Worm (Caenorhabditis elegans) whole organism, late embryonic: ENCODE data around the gene cpt-3.

Experiments used
- C08G9.2 ChIP-seq: sonication (generic microtip); optimal IDR thresholded peaks from 2 replicates; lab custom pipeline; 2016; ENCODE audit warnings: mild to moderate bottlenecking, missing genetic modification characterization, moderate library complexity, missing compliant biosample characterization
- C38D4.7 ChIP-seq: fragments of 200-800 bp; sonication (Bioruptor generic); optimal IDR thresholded peaks from 2 replicates; lab custom pipeline; 2018; ENCODE audit warnings: mild to moderate bottlenecking, missing genetic modification characterization, moderate library complexity, missing compliant biosample characterization
- F13H6.1 ChIP-seq: sonication (generic microtip); optimal IDR thresholded peaks from 2 replicates; lab custom pipeline; 2016; ENCODE audit warnings: missing genetic modification characterization, missing compliant biosample characterization
- K09A11.1 ChIP-seq: sonication (generic microtip); optimal IDR thresholded peaks from 2 replicates; lab custom pipeline; 2017; ENCODE audit warnings: antibody characterized with exemption, mild to moderate bottlenecking, missing genetic modification characterization, missing compliant biosample characterization; ENCODE audit not compliant: insufficient read depth
- T23F11.4 ChIP-seq: fragments of 200-800 bp; sonication (Bioruptor generic); optimal IDR thresholded peaks from 2 replicates; lab custom pipeline; 2018; ENCODE audit warnings: mild to moderate bottlenecking, missing genetic modification characterization, missing compliant biosample characterization
- ahr-1 ChIP-seq: sonication (generic microtip); optimal IDR thresholded peaks from 2 replicates; lab custom pipeline; 2016; ENCODE audit warnings: missing genetic modification characterization, missing compliant biosample characterization
- ama-1 ChIP-seq: fragments of 150-350 bp; optimal IDR thresholded peaks from 2 replicates; lab custom pipeline; 2014
- ceh-14 ChIP-seq: sonication (generic microtip); optimal IDR thresholded peaks from 2 replicates; lab custom pipeline; 2016; ENCODE audit warnings: missing genotype, missing genetic modification characterization, missing compliant biosample characterization
- ceh-18 ChIP-seq: sonication (generic microtip); optimal IDR thresholded peaks from 2 replicates; lab custom pipeline; 2016; ENCODE audit warnings: missing genetic modification characterization, missing compliant biosample characterization
- ceh-19 ChIP-seq: fragments of 200-800 bp; sonication (Bioruptor generic); optimal IDR thresholded peaks from 2 replicates; lab custom pipeline; 2018; ENCODE audit warnings: mild to moderate bottlenecking, missing genetic modification characterization, missing compliant biosample characterization
- ceh-22 ChIP-seq: sonication (generic microtip); optimal IDR thresholded peaks from 2 replicates; lab custom pipeline; 2017; ENCODE audit warnings: missing biosample characterization, missing genetic modification characterization
- ceh-24 ChIP-seq: sonication (generic microtip); optimal IDR thresholded peaks from 2 replicates; lab custom pipeline; 2016; ENCODE audit warnings: mild to moderate bottlenecking, missing genetic modification characterization, missing compliant biosample characterization
- ceh-30 ChIP-seq: fragments of 150-350 bp; optimal IDR thresholded peaks from 2 replicates; lab custom pipeline; 2014; ENCODE audit warnings: missing biosample characterization, missing genetic modification characterization
- ceh-31 ChIP-seq: sonication (generic microtip); optimal IDR thresholded peaks from 2 replicates; lab custom pipeline; 2016; ENCODE audit warnings: missing genetic modification characterization, missing compliant biosample characterization
- ceh-34 ChIP-seq: sonication (generic microtip); optimal IDR thresholded peaks from 2 replicates; lab custom pipeline; 2016; ENCODE audit warnings: mild to moderate bottlenecking, missing genetic modification characterization, missing compliant biosample characterization
- ceh-48 ChIP-seq: sonication (generic microtip); optimal IDR thresholded peaks from 2 replicates; lab custom pipeline; 2016; ENCODE audit warnings: missing genetic modification characterization, inconsistent platforms, missing compliant biosample characterization
- ceh-9 ChIP-seq: sonication (generic microtip); optimal IDR thresholded peaks from 2 replicates; lab custom pipeline; 2016; ENCODE audit warnings: mild to moderate bottlenecking, missing genetic modification characterization, inconsistent platforms, missing compliant biosample characterization
- che-1 ChIP-seq: sonication (generic microtip); optimal IDR thresholded peaks from 2 replicates; lab custom pipeline; 2016; ENCODE audit warnings: mild to moderate bottlenecking, missing genetic modification characterization, missing compliant biosample characterization
- dmd-4 ChIP-seq: sonication (generic microtip); optimal IDR thresholded peaks from 2 replicates; lab custom pipeline; 2016; ENCODE audit warnings: borderline replicate concordance, missing genetic modification characterization, missing compliant biosample characterization
- elt-2 ChIP-seq: sonication (generic microtip); optimal IDR thresholded peaks from 2 replicates; lab custom pipeline; 2016; ENCODE audit warnings: missing genetic modification reagents, missing genetic modification characterization, missing compliant biosample characterization
- fax-1 ChIP-seq: sonication (generic microtip); optimal IDR thresholded peaks from 2 replicates; lab custom pipeline; 2016; ENCODE audit warnings: missing genotype, missing genetic modification characterization, missing compliant biosample characterization
- fkh-10 ChIP-seq: fragments of 150-350 bp; optimal IDR thresholded peaks from 2 replicates; lab custom pipeline; 2014; ENCODE audit warnings: missing biosample characterization, missing genetic modification reagents, missing genetic modification characterization
- fkh-6 ChIP-seq: sonication (generic microtip); optimal IDR thresholded peaks from 2 replicates; lab custom pipeline; 2016; ENCODE audit warnings: missing genetic modification characterization, missing compliant biosample characterization
- hlh-30 ChIP-seq: sonication (generic microtip); optimal IDR thresholded peaks from 2 replicates; lab custom pipeline; 2017; ENCODE audit warnings: antibody characterized with exemption, missing genetic modification characterization, missing compliant biosample characterization; ENCODE audit not compliant: insufficient read depth
- hlh-6 ChIP-seq: sonication (generic microtip); optimal IDR thresholded peaks from 2 replicates; lab custom pipeline; 2016; ENCODE audit warnings: missing genotype, missing genetic modification characterization, missing compliant biosample characterization
- hlh-8 ChIP-seq: sonication (generic microtip); optimal IDR thresholded peaks from 2 replicates; lab custom pipeline; 2016; ENCODE audit warnings: missing genotype, missing genetic modification characterization, missing compliant biosample characterization
- lin-11 ChIP-seq: fragments of 200-800 bp; sonication (Bioruptor generic); optimal IDR thresholded peaks from 2 replicates; lab custom pipeline; 2018; ENCODE audit warnings: mild to moderate bottlenecking, missing genetic modification characterization, missing compliant biosample characterization
- madf-2 ChIP-seq: sonication (generic microtip); optimal IDR thresholded peaks from 2 replicates; lab custom pipeline; 2017; ENCODE audit warnings: missing genetic modification characterization, missing compliant biosample characterization
- nfya-1 ChIP-seq: sonication (generic microtip); optimal IDR thresholded peaks from 2 replicates; lab custom pipeline; 2017; ENCODE audit warnings: missing genetic modification characterization, mild to moderate bottlenecking, missing compliant biosample characterization, antibody characterized with exemption, moderate library complexity
- odd-2 ChIP-seq: sonication (generic microtip); optimal IDR thresholded peaks from 2 replicates; lab custom pipeline; 2017; ENCODE audit warnings: antibody characterized with exemption, mild to moderate bottlenecking, missing genetic modification characterization, missing compliant biosample characterization
- pag-3 ChIP-seq: sonication (generic microtip); optimal IDR thresholded peaks from 2 replicates; lab custom pipeline; 2016; ENCODE audit warnings: missing compliant biosample characterization, missing genetic modification characterization, borderline replicate concordance
- pqm-1 ChIP-seq: sonication (generic microtip); optimal IDR thresholded peaks from 2 replicates; lab custom pipeline; 2016; ENCODE audit warnings: missing genetic modification characterization, missing compliant biosample characterization
- pros-1 ChIP-seq: fragments of 150-350 bp; optimal IDR thresholded peaks from 2 replicates; lab custom pipeline; 2014; ENCODE audit warnings: missing biosample characterization, missing genetic modification reagents, missing genetic modification characterization
- ref-2 ChIP-seq: sonication (generic microtip); optimal IDR thresholded peaks from 2 replicates; lab custom pipeline; 2016; ENCODE audit warnings: missing genetic modification characterization, missing compliant biosample characterization
- rnt-1 ChIP-seq: sonication (generic microtip); optimal IDR thresholded peaks from 2 replicates; lab custom pipeline; 2016; ENCODE audit warnings: missing genetic modification characterization, missing compliant biosample characterization
- sdc-2 ChIP-seq: sonication (generic microtip); optimal IDR thresholded peaks from 2 replicates; lab custom pipeline; 2016; ENCODE audit warnings: missing genotype, missing genetic modification characterization, missing compliant biosample characterization
- sox-2 ChIP-seq: fragments of 200-800 bp; sonication (Bioruptor generic); IDR thresholded peaks from 2 replicates; pipeline ENCODE4 v1.3.6; 2022; ENCODE audit warnings: missing genetic modification reagents, missing genetic modification characterization, missing compliant biosample characterization
- tbx-2 ChIP-seq: sonication (generic microtip); optimal IDR thresholded peaks from 2 replicates; lab custom pipeline; 2016; ENCODE audit warnings: missing genetic modification characterization, missing compliant biosample characterization
- tbx-7 ChIP-seq: sonication (generic microtip); optimal IDR thresholded peaks from 2 replicates; lab custom pipeline; 2016; ENCODE audit warnings: missing genotype, missing genetic modification characterization, missing compliant biosample characterization
- unc-3 ChIP-seq, 2 experiments: fragments of 200-800 bp in 1 of 2; sonication (Bioruptor generic) in 1 of 2; sonication (generic microtip) in 1 of 2; conservative IDR thresholded peaks in 1 of 2; optimal IDR thresholded peaks in 1 of 2; 2 replicates each; pipeline versions ENCODE4 v1.3.6 to Lab custom; 2016 to 2022; ENCODE audit warnings: missing compliant biosample characterization in 2 of 2, missing genetic modification characterization in 2 of 2, missing genetic modification reagents in 1 of 2
- unc-42 ChIP-seq: sonication (generic microtip); optimal IDR thresholded peaks from 2 replicates; lab custom pipeline; 2016; ENCODE audit warnings: missing genotype, missing genetic modification characterization, missing compliant biosample characterization
- unc-55 ChIP-seq: sonication (generic microtip); optimal IDR thresholded peaks from 2 replicates; lab custom pipeline; 2017; ENCODE audit warnings: missing biosample characterization, missing genetic modification reagents, missing genetic modification characterization
- unc-86 ChIP-seq: sonication (generic microtip); optimal IDR thresholded peaks from 2 replicates; lab custom pipeline; 2016; ENCODE audit warnings: missing genetic modification characterization, missing compliant biosample characterization

cpt-3 gene

DNA sequence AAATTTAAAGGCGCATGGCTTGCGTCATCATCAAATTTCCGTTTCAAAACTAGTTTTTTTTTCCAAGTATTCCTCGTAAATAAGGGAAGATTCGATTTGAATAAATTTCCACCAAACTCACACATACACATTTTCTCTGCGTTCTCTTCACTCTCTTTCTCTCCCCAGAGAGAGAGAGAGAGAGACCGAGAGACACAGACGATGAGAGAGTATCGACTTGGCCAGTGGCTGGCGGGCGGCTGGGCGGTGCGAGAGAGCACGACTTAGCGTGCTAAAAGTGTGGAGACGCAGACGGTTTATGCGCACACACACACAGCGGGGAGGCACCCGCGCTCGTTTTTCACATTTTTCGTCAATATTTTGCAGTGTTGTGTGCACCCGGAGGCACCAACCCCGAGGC, 18.2 kb downstream of the cpt-3 start:
- peak; percentile 57 for TF ChIP-seq ceh-14 (tag; lab: Kevin White, UChicago)
- TF ChIP-seq ama-1 (lab: Kevin White, UChicago) = no peak
- peak; percentile 23 for TF ChIP-seq fkh-6 (tag; lab: Kevin White, UChicago)
- peak; percentile 76 for TF ChIP-seq ceh-18 (tag; lab: Kevin White, UChicago)
- no peak for TF ChIP-seq pag-3
- peak; percentile 43 for TF ChIP-seq unc-55 (GFP tag; lab: Kevin White, UChicago)
- peak; percentile 19 for TF ChIP-seq elt-2 (tag; lab: Kevin White, UChicago)
- no peak for TF ChIP-seq sdc-2 (tag; lab: Kevin White, UChicago)
- peak; percentile 41 for TF ChIP-seq hlh-30 (tag; lab: Kevin White, UChicago)
- TF ChIP-seq pros-1 (tag; lab: Kevin White, UChicago) = peak; percentile 18
- TF ChIP-seq ceh-22 = no peak
- no peak for TF ChIP-seq hlh-6 (tag; lab: Kevin White, UChicago)
- no peak for TF ChIP-seq madf-2
- TF ChIP-seq ceh-31 (tag; lab: Kevin White, UChicago) = peak; percentile 69
- no peak for TF ChIP-seq F13H6.1 (tag; lab: Kevin White, UChicago)
- TF ChIP-seq ref-2 = peak; percentile 92
- peak; percentile 97 for TF ChIP-seq unc-42 (tag; lab: Kevin White, UChicago)
- TF ChIP-seq ahr-1 (tag; lab: Kevin White, UChicago) = no peak
- TF ChIP-seq ceh-48 (tag; lab: Kevin White, UChicago) = peak; percentile 95
- peak; percentile 97 for TF ChIP-seq nfya-1 (tag; lab: Kevin White, UChicago)
- peak; percentile 62 for TF ChIP-seq tbx-2 (tag; lab: Kevin White, UChicago)
- no peak for TF ChIP-seq pqm-1 (tag; lab: Kevin White, UChicago)
- peak; percentile 35 for TF ChIP-seq unc-86 (tag; lab: Kevin White, UChicago)
- peak; percentile 71 for TF ChIP-seq ceh-34 (tag; lab: Kevin White, UChicago)
- no peak for TF ChIP-seq unc-3 (GFP tag; conservative IDR thresholded peaks at IDR 0.05; lab: Robert Waterston, UW)
- TF ChIP-seq unc-3 (tag; optimal IDR thresholded peaks at IDR 0.05; lab: Kevin White, UChicago) = no peak
- peak; percentile 50 for TF ChIP-seq ceh-19 (GFP tag; lab: Kevin White, UChicago)
- TF ChIP-seq ceh-30 (tag; lab: Kevin White, UChicago) = no peak
- TF ChIP-seq sox-2 (GFP tag; lab: Robert Waterston, UW) = no peak
- no peak for TF ChIP-seq lin-11 (tag; lab: Kevin White, UChicago)
- TF ChIP-seq rnt-1 (tag; lab: Kevin White, UChicago) = peak; percentile 15

DNA sequence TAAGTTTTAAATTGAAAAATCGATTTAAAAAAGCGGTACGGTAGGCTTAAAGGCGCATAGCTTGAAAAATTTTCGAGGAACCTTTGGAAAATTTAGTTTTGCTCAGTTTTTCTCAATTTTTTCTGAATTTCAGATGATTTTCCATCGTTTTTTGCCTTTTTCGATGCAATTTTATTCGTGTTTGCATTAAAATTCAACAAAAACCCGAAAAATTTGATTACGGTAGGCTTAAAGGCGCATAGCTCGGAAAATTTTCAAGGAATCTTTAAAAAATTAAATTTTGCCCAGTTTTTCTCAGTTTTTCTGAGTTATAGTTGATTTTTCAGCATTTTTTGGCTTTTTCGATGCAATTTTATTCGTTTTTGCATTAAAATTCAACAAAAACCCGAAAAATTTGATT, 18.7 kb downstream of the cpt-3 start:
- TF ChIP-seq tbx-7 (tag; lab: Kevin White, UChicago) (no peak), C08G9.2 (tag; lab: Kevin White, UChicago) (no peak), K09A11.1 (tag; lab: Kevin White, UChicago) (no peak), T23F11.4 (no peak), elt-2 (tag; lab: Kevin White, UChicago) (no peak), fax-1 (tag; lab: Kevin White, UChicago) (no peak), ceh-24 (tag; lab: Kevin White, UChicago) (no peak), rnt-1 (tag; lab: Kevin White, UChicago) (no peak), hlh-8 (no peak), che-1 (tag; lab: Kevin White, UChicago) (no peak), fkh-10 (no peak)

DNA sequence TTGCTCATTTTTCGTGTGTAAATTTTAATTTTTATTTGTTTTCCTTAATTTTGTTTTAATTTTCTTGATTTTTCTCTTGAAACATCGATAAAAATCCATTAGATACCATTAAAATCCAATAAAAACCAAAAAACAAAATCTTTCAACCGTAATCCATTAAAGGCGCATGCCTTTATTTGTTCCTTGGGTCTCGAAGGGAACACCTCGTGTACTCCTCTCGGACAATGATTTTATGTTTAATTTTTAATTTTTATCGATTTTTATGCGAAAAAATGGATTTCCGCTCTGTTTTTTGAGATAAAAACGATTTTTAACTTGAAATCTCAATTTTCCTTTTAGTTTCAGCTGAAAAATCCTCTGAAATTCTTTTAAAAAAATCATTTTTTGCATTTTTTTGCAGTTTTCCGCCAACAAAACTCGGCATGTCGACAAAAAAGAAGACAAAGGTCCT, 19.3 kb downstream of the cpt-3 start, which contains the start of gene ppk-2:
Gene ppk-2 (plus strand): TSS at position 401 of the 451 bp plus-strand sequence.
- no peak for TF ChIP-seq lin-11 (tag; lab: Kevin White, UChicago)
- TF ChIP-seq ceh-9 (tag; lab: Kevin White, UChicago) = no peak
- no peak for TF ChIP-seq C08G9.2 (tag; lab: Kevin White, UChicago)
- TF ChIP-seq ref-2 = no peak
- TF ChIP-seq ceh-30 (tag; lab: Kevin White, UChicago) = no peak
- no peak for TF ChIP-seq ceh-14 (tag; lab: Kevin White, UChicago)
- no peak for TF ChIP-seq dmd-4
- no peak for TF ChIP-seq ceh-48 (tag; lab: Kevin White, UChicago)
- no peak for TF ChIP-seq pag-3
- no peak for TF ChIP-seq K09A11.1 (tag; lab: Kevin White, UChicago)
- no peak for TF ChIP-seq ceh-22
- no peak for TF ChIP-seq hlh-8
- TF ChIP-seq hlh-6 (tag; lab: Kevin White, UChicago) = no peak
- no peak for TF ChIP-seq odd-2 (tag; lab: Kevin White, UChicago)
- TF ChIP-seq C38D4.7 (GFP tag; lab: Kevin White, UChicago) = no peak
- no peak for TF ChIP-seq ama-1 (lab: Kevin White, UChicago)
- TF ChIP-seq sox-2 (GFP tag; lab: Robert Waterston, UW) = no peak
- TF ChIP-seq nfya-1 (tag; lab: Kevin White, UChicago) = no peak
- TF ChIP-seq ceh-24 (tag; lab: Kevin White, UChicago) = no peak
